Worm (Caenorhabditis elegans) whole organism, late embryonic: ENCODE data around the gene ddl-1.

ENCODE experiments used
- ama-1 ChIP-seq: fragments of 150-350 bp; optimal IDR thresholded peaks from 2 replicates; lab custom pipeline; 2014
- ceh-19 ChIP-seq: fragments of 200-800 bp; sonication (Bioruptor generic); optimal IDR thresholded peaks from 2 replicates; lab custom pipeline; 2018; ENCODE audit warnings: mild to moderate bottlenecking, missing genetic modification characterization, missing compliant biosample characterization
- ceh-24 ChIP-seq: sonication (generic microtip); optimal IDR thresholded peaks from 2 replicates; lab custom pipeline; 2016; ENCODE audit warnings: mild to moderate bottlenecking, missing genetic modification characterization, missing compliant biosample characterization
- fkh-10 ChIP-seq: fragments of 150-350 bp; optimal IDR thresholded peaks from 2 replicates; lab custom pipeline; 2014; ENCODE audit warnings: missing biosample characterization, missing genetic modification reagents, missing genetic modification characterization
- madf-2 ChIP-seq: sonication (generic microtip); optimal IDR thresholded peaks from 2 replicates; lab custom pipeline; 2017; ENCODE audit warnings: missing genetic modification characterization, missing compliant biosample characterization
- nhr-11 ChIP-seq: fragments of 150-350 bp; optimal IDR thresholded peaks from 2 replicates; lab custom pipeline; 2014; ENCODE audit warnings: missing biosample characterization, missing genetic modification characterization
- pat-9 ChIP-seq: fragments of 200-800 bp; sonication (Bioruptor generic); optimal IDR thresholded peaks from 2 replicates; lab custom pipeline; 2018; ENCODE audit warnings: mild to moderate bottlenecking, missing genetic modification characterization, moderate library complexity, missing compliant biosample characterization
- pha-4 ChIP-seq: fragments of 150-350 bp; optimal IDR thresholded peaks from 2 replicates; lab custom pipeline; 2018; ENCODE audit warnings: missing biosample characterization, missing genetic modification reagents, missing genetic modification characterization
- pqm-1 ChIP-seq: sonication (generic microtip); optimal IDR thresholded peaks from 2 replicates; lab custom pipeline; 2016; ENCODE audit warnings: missing genetic modification characterization, missing compliant biosample characterization
- pros-1 ChIP-seq: fragments of 150-350 bp; optimal IDR thresholded peaks from 2 replicates; lab custom pipeline; 2014; ENCODE audit warnings: missing biosample characterization, missing genetic modification reagents, missing genetic modification characterization
- ref-2 ChIP-seq: sonication (generic microtip); optimal IDR thresholded peaks from 2 replicates; lab custom pipeline; 2016; ENCODE audit warnings: missing genetic modification characterization, missing compliant biosample characterization
- unc-55 ChIP-seq: sonication (generic microtip); optimal IDR thresholded peaks from 2 replicates; lab custom pipeline; 2017; ENCODE audit warnings: missing biosample characterization, missing genetic modification reagents, missing genetic modification characterization

DNA sequence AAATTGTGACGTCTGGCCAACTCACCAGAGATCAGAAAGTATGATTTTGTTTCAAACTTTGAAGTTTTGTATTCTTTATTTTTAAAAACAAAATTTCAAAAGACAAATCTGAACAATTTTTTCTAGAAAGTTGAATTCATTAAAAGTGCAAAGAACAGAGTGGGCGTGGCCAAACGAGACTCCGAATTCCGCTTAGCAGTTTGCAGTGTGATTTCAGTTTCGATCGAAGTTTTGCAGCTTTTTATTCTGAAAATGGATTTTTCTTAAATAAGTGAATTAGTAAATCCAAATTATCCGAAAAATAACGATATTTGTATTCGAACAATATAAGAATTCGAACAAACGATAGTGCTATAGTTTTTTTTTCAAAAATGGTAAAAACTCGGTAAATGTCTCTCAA, 14.7 kb downstream of the ddl-1 start:
- TF ChIP-seq pros-1 (tag; lab: Kevin White, UChicago): no peak
- no peak for TF ChIP-seq nhr-11 (tag; lab: Kevin White, UChicago)
- no peak for TF ChIP-seq unc-55
- no peak for TF ChIP-seq pat-9
- TF ChIP-seq pha-4 (tag; lab: Kevin White, UChicago): no peak
- TF ChIP-seq pqm-1: no peak
- no peak for TF ChIP-seq ceh-24 (tag; lab: Kevin White, UChicago)
- no peak for TF ChIP-seq ceh-19 (GFP tag; lab: Kevin White, UChicago)
- no peak for TF ChIP-seq ama-1
- TF ChIP-seq ref-2 (tag; lab: Kevin White, UChicago): no peak
- TF ChIP-seq madf-2 (tag; lab: Kevin White, UChicago): no peak
- no peak for TF ChIP-seq fkh-10
